Worm (Caenorhabditis elegans) whole organism, L4 larva: ENCODE measurements around the gene D1046.2.

Experiments used
- Y5F2A.4 ChIP-seq: fragments of 200-800 bp; sonication (Bioruptor generic); optimal IDR thresholded peaks from 2 replicates; lab custom pipeline; 2018; ENCODE audit warnings: mild to moderate bottlenecking, missing genetic modification characterization, missing compliant biosample characterization
- ceh-82 ChIP-seq: sonication (generic microtip); optimal IDR thresholded peaks from 2 replicates; lab custom pipeline; 2017; ENCODE audit warnings: missing biosample characterization, missing genetic modification characterization
- fkh-10 ChIP-seq: fragments of 150-350 bp; optimal IDR thresholded peaks from 2 replicates; lab custom pipeline; 2014; ENCODE audit warnings: missing biosample characterization, missing genetic modification reagents, missing genetic modification characterization
- fos-1 ChIP-seq: fragments of 150-350 bp; optimal IDR thresholded peaks from 2 replicates; lab custom pipeline; 2014; ENCODE audit warnings: missing biosample characterization, missing genetic modification characterization
- lim-7 ChIP-seq: fragments of 200-800 bp; sonication (Bioruptor generic); IDR thresholded peaks from 2 replicates; pipeline ENCODE4 v1.3.6; 2022; ENCODE audit warnings: missing genetic modification characterization, missing compliant biosample characterization
- lin-15B ChIP-seq: fragments of 150-350 bp; sonication (generic microtip); optimal IDR thresholded peaks from 3 replicates; lab custom pipeline; 2014; ENCODE audit warnings: missing biosample characterization, missing genetic modification characterization
- nhr-77 ChIP-seq: fragments of 150-350 bp; optimal IDR thresholded peaks from 2 replicates; lab custom pipeline; 2014; ENCODE audit warnings: missing biosample characterization, missing genetic modification characterization
- zag-1 ChIP-seq: fragments of 150-350 bp; optimal IDR thresholded peaks from 2 replicates; lab custom pipeline; 2014; ENCODE audit warnings: missing biosample characterization, missing genetic modification characterization

DNA sequence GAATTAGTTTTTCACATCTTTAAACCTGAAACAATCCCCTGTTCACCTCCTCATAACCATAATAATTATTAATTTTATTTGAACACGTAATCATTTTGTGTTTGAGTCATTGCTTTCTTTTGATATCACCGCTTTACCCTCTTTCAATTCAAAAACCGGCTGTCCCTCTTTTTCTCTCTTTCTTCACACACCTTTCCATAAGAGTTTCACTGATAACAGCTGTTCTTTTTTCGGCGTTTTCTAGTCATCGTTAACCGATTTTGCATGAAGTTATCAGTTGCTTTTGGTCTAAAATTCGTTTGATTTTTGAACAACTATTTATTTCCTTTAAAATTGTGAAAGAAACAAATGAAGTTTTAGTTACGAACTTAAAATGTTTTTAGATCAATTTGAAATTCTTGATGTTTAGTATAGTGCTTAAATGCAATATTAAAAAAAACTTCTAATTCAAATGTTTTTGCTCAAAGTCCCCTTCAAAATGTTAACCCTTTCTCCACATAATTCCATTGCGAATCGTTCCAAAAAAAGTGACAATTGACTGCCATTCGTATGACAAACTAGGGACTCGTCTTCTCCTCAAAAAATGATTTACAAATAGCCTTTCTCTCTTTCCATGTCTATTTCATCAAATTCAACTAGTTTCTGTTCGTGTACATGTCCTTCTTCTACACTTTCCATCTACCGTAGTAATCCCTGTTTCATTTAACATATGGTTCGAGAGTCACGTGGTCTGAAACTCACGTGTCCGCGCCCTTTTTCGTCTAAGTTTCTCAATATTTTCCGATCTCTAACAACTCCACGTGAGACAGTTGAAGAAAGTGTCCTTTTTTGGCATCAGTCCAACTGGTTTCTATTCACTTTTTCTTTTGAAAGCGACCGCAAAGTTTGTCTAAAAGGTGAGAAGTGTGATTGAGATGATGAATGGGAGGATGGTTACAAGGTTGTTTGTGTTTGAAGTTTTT lies 23.5 kb upstream of the D1046.2 start:
- no peak for TF ChIP-seq fos-1 (tag; lab: Kevin White, UChicago)
- TF ChIP-seq zag-1 (tag; lab: Kevin White, UChicago) = no peak
- no peak for TF ChIP-seq lim-7 (GFP tag; lab: Robert Waterston, UW)
- peak; percentile 59 for TF ChIP-seq nhr-77 (tag; lab: Kevin White, UChicago)
- no peak for TF ChIP-seq fkh-10 (GFP tag; lab: Kevin White, UChicago)
- TF ChIP-seq Y5F2A.4 (GFP tag; lab: Kevin White, UChicago) = no peak
- no peak for TF ChIP-seq lin-15B (tag; lab: Kevin White, UChicago)
- no peak for TF ChIP-seq ceh-82
